Worm (Caenorhabditis elegans) whole organism, early embryonic: ENCODE measurements around the gene C36C9.6.

Experiments
- B0310.2 ChIP-seq: sonication (generic microtip); optimal IDR thresholded peaks from 2 replicates; lab custom pipeline; 2016; ENCODE audit warnings: mild to moderate bottlenecking, missing genetic modification characterization, missing compliant biosample characterization
- aly-1 ChIP-seq: sonication (generic microtip); optimal IDR thresholded peaks from 2 replicates; lab custom pipeline; 2016; ENCODE audit warnings: missing genetic modification characterization, missing compliant biosample characterization
- ama-1 ChIP-seq: fragments of 150-350 bp; optimal IDR thresholded peaks from 2 replicates; lab custom pipeline; 2014
- ceh-36 ChIP-seq: sonication (generic microtip); optimal IDR thresholded peaks from 2 replicates; lab custom pipeline; 2016; ENCODE audit warnings: missing genetic modification characterization, inconsistent platforms, missing compliant biosample characterization
- ets-7 ChIP-seq: sonication (generic microtip); optimal IDR thresholded peaks from 2 replicates; lab custom pipeline; 2016; ENCODE audit warnings: missing genotype, missing genetic modification characterization, missing compliant biosample characterization
- flt-1 ChIP-seq: fragments of 200-800 bp; sonication (Bioruptor generic); IDR thresholded peaks from 2 replicates; pipeline ENCODE4 v1.3.6; 2022; ENCODE audit warnings: missing genetic modification characterization, missing compliant biosample characterization
- hmbx-1 ChIP-seq: sonication (generic microtip); optimal IDR thresholded peaks from 2 replicates; lab custom pipeline; 2016; ENCODE audit warnings: mild to moderate bottlenecking, missing genetic modification characterization, missing compliant biosample characterization
- hmg-4 ChIP-seq: fragments of 200-800 bp; sonication (Bioruptor generic); optimal IDR thresholded peaks from 2 replicates; lab custom pipeline; 2018; ENCODE audit warnings: mild to moderate bottlenecking, missing genetic modification characterization, missing compliant biosample characterization
- pes-1 ChIP-seq: fragments of 200-800 bp; sonication (Bioruptor generic); IDR thresholded peaks from 2 replicates; pipeline ENCODE4 v1.3.6; 2022; ENCODE audit warnings: missing genetic modification reagents, missing genetic modification characterization, missing compliant biosample characterization
- scrt-1 ChIP-seq: fragments of 200-800 bp; sonication (Bioruptor generic); IDR thresholded peaks from 2 replicates; pipeline ENCODE4 v1.3.6; 2022; ENCODE audit warnings: missing genetic modification characterization, missing compliant biosample characterization
- tbx-11 ChIP-seq: fragments of 200-800 bp; sonication (Bioruptor generic); IDR thresholded peaks from 2 replicates; pipeline ENCODE4 v1.3.6; 2022; ENCODE audit warnings: missing genetic modification characterization, missing compliant biosample characterization
- tbx-37 ChIP-seq: fragments of 200-800 bp; sonication (Bioruptor generic); conservative IDR thresholded peaks from 2 replicates; pipeline ENCODE4 v1.3.6; 2022; ENCODE audit warnings: missing genetic modification reagents, missing genetic modification characterization, missing compliant biosample characterization
- tra-4 ChIP-seq: sonication (generic microtip); optimal IDR thresholded peaks from 2 replicates; lab custom pipeline; 2017; ENCODE audit warnings: missing genetic modification characterization, missing compliant biosample characterization

DNA sequence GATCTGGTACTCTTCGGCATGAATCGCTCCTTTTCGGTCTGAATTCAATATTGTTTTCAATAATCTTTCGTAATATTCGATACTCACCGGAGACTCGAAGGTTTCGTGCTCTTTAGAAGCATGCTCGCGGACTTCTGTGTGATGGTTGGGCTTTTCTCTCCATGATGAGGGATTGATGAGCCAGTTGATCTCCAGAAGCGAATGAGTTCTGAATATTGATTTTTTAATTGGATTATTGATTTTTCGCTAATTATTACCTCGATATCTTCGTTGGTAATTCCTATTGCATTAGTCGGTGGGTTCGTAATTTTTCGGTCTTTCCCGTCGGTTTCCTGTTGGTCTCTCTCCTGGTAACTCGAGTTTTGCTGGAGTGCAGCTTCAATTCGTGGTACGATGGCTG is 23.7 kb downstream of the C36C9.6 start:
- TF ChIP-seq tra-4 (no peak), ama-1 (lab: Kevin White, UChicago) (no peak), ceh-36 (no peak), pes-1 (no peak), B0310.2 (tag; lab: Kevin White, UChicago) (no peak), tbx-37 (GFP tag; lab: Robert Waterston, UW) (no peak), aly-1 (tag; lab: Kevin White, UChicago) (no peak), flt-1 (GFP tag; lab: Robert Waterston, UW) (no peak), ets-7 (tag; lab: Kevin White, UChicago) (no peak), scrt-1 (GFP tag; lab: Robert Waterston, UW) (no peak), tbx-11 (no peak), hmg-4 (no peak), hmbx-1 (no peak)
